Worm (Caenorhabditis elegans): Measurements from ENCODE around the gene ints-11.

The ints-11 gene

ce11 chrII:8128273-8129039 lies 14.8 kb downstream of the ints-11 start:
- peak; percentile 9 for TF ChIP-seq dao-5 (tag; optimal IDR thresholded peaks at IDR 0.05)
- TF ChIP-seq him-1 (tag; optimal IDR thresholded peaks at IDR 0.05) = peak; percentile 36
- no peak for TF ChIP-seq W03F9.2 (tag; optimal IDR thresholded peaks at IDR 0.05)

- no peak for TF ChIP-seq him-1 (tag; optimal IDR thresholded peaks at IDR 0.05)
- TF ChIP-seq W03F9.2 (tag; optimal IDR thresholded peaks at IDR 0.05) = no peak
- no peak for TF ChIP-seq dao-5 (tag; optimal IDR thresholded peaks at IDR 0.05)
Observed at ce11 chrII:8127794-8128193, 15.5 kb downstream of the ints-11 start.

- TF ChIP-seq him-1 (tag; optimal IDR thresholded peaks at IDR 0.05) = no peak
- TF ChIP-seq dao-5 (tag; optimal IDR thresholded peaks at IDR 0.05) = no peak
- no peak for TF ChIP-seq W03F9.2 (tag; optimal IDR thresholded peaks at IDR 0.05)
Observed at ce11 chrII:8127290-8127689, 16.0 kb downstream of the ints-11 start.

DNA sequence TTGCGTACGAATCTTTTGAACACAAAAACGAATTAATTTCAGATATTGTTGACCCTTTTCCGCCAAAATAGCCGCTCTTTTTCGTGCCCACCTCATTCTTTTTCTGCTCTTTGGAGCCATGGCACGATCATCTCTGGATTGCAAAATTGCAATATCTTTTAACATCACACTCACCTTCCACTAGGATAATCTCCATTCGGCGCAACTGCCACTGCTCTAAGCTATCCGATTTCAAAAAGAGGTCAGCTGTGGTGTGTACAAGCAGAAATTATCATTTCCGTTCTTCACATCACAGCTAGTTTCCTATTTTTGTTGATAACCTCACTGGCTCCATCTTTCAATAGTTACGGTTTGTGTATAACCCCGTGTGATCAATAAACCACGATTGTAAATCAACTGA lies 16.7 kb downstream of the ints-11 start:
- TF ChIP-seq dao-5 (tag; optimal IDR thresholded peaks at IDR 0.05) (no peak), him-1 (tag; optimal IDR thresholded peaks at IDR 0.05) (no peak), W03F9.2 (tag; optimal IDR thresholded peaks at IDR 0.05) (no peak)

- TF ChIP-seq W03F9.2 (tag; optimal IDR thresholded peaks at IDR 0.05) (peak; percentile 49), dao-5 (tag; optimal IDR thresholded peaks at IDR 0.05) (no peak), him-1 (tag; optimal IDR thresholded peaks at IDR 0.05) (no peak)
Observed at ce11 chrII:8126132-8126531, 17.1 kb downstream of the ints-11 start.

DNA sequence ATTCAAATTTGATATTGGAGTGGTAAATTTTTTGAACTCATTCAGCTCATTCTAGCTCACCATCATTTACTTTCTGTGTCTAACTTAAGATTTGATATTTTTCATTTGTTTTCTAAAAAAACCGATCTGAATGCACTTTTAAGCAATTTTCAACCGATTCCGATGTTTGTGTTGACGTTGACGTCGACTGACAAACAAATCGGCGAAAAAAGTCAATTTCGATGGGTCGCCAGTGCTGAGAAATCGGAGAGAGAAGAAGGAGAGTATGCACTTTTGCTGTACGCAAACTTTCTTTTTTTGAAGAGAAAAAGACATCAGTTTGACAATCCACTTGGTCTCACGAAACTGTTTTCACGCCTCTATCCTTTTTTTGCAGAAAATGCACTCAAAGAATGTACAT lies 17.8 kb downstream of the ints-11 start:
- TF ChIP-seq dao-5 (tag; optimal IDR thresholded peaks at IDR 0.05) (no peak), him-1 (tag; optimal IDR thresholded peaks at IDR 0.05) (no peak), W03F9.2 (tag; optimal IDR thresholded peaks at IDR 0.05) (no peak)

DNA sequence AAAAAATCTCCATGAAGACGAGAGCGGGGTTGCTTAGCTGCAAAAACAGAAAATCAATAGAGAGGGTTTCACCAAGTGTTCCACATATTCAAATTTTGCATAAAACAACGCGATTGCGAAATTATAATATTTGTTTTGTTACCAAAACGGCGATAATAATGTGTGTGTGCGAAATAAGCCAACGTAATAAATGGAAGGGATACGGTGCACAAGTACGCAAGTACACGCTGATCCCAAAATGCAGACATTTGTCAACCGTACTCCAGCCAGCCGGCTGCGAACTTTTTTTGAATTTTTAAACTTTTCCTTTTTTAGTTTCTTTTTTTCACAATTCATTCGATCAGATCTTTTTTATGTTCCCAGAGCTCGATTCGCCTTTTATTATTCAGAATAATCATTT lies 18.4 kb downstream of the ints-11 start, which contains the start of gene ire-1:
ire-1 (minus strand) TSS at position 44 of the 400 bp plus-strand sequence.
- TF ChIP-seq him-1 (tag; optimal IDR thresholded peaks at IDR 0.05) = no peak
- TF ChIP-seq W03F9.2 (tag; optimal IDR thresholded peaks at IDR 0.05) = peak; percentile 70

DNA sequence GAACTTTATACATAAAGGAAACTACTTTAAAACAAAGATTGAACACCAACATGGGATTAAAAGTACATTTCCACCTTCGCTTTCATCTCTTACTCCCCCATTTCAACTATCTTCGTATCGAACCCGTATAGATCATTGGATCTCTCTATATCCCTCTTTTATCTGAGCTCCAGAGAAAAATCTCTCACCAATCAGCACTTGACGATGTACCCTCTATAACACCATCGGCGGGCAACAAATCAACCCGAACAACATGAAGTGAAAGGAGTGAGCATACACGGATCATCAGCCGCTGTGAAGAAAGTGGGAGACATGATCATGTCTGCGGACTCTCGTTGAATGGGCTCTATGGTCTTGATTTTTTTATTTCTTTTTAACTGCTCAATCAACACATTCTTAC lies 25.9 kb downstream of the ints-11 start:
- TF ChIP-seq him-1 (tag; optimal IDR thresholded peaks at IDR 0.05) (no peak), W03F9.2 (tag; optimal IDR thresholded peaks at IDR 0.05) (no peak), dao-5 (tag; optimal IDR thresholded peaks at IDR 0.05) (no peak)

DNA sequence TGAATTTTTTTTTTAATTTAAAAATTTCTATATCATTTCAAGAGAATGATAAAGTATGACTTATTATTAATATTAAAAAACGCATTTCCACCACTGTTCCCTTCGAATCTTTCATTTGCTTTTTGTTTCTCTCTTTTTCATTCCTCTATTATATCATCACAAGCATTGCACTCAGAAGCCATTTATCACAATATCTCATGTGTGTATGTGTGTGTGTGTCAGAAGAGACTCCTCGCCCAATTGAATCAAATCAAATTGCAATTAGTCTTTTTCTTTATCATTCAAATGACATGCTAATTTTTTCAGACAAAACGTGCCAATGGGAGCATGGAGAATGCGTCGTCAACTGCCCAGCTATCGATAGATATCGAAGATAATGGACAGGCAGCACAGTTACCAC lies 27.1 kb downstream of the ints-11 start, which contains the start of gene unc-105:
unc-105 (plus strand) TSS at position 301 of the 400 bp plus-strand sequence.
- TF ChIP-seq him-1 (tag; optimal IDR thresholded peaks at IDR 0.05) (no peak), W03F9.2 (tag; optimal IDR thresholded peaks at IDR 0.05) (no peak), dao-5 (tag; optimal IDR thresholded peaks at IDR 0.05) (no peak)

ce11 chrII:8112063-8112462 lies 31.2 kb downstream of the ints-11 start, which contains the start of gene lron-4:
TSS of gene lron-4 (minus strand) at chrII:8112163.
- TF ChIP-seq dao-5 (tag; optimal IDR thresholded peaks at IDR 0.05) (no peak), him-1 (tag; optimal IDR thresholded peaks at IDR 0.05) (no peak), W03F9.2 (tag; optimal IDR thresholded peaks at IDR 0.05) (no peak)

- TF ChIP-seq him-1 (tag; optimal IDR thresholded peaks at IDR 0.05) (peak; percentile 19), dao-5 (tag; optimal IDR thresholded peaks at IDR 0.05) (peak; percentile 90), W03F9.2 (tag; optimal IDR thresholded peaks at IDR 0.05) (no peak)
Observed at ce11 chrII:8106921-8107695, 36.2 kb downstream of the ints-11 start, which contains the start of the genes chst-1 and C41C4.9. TSS of gene chst-1 (minus strand) at chrII:8106971. TSS of gene C41C4.9 (plus strand) at chrII:8107645.

DNA sequence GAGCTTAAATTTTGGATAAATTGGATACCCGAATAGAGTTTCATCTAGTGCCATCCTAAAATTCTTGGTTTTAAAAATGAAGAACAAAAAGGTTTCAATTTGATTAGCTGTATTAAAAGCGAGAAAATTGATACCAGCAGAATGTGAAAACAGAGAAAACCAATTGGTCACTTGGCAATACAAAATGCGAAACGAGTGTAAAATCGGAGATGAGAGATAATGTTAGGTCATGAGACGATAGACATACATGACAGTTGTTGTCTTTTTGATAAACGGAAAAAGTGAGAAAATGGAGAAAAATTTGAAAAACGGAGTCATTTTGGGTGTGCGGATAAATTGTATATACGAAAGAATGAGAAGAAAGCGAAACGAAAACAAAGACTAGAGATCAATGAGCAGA lies 38.3 kb downstream of the ints-11 start, which contains the start of gene sfxn-5:
sfxn-5 (minus strand) TSS at position 55 of the 400 bp plus-strand sequence.
- TF ChIP-seq dao-5 (tag; optimal IDR thresholded peaks at IDR 0.05) (no peak), W03F9.2 (tag; optimal IDR thresholded peaks at IDR 0.05) (no peak), him-1 (tag; optimal IDR thresholded peaks at IDR 0.05) (no peak)

DNA sequence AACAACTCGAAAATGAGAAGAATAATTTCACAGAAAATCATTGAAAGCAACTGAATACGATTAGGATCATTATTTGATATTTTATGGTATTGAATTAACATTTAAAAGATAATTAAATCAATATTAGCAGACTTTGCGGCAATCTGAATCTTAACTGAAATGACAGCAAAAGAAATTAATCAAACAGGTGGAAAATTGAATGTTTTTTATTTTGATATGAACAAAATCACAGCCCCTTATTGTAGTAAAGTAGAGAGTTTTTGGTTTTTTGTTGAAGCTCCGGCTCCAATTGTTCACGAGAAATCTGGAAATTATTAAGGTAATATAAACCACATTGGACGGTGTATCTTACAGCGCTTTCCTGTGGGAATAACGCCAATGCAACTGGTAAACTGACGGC lies 41.2 kb downstream of the ints-11 start, which contains the start of gene sre-2:
sre-2 (minus strand) TSS at position 101 of the 400 bp plus-strand sequence.
- no peak for TF ChIP-seq W03F9.2 (tag; optimal IDR thresholded peaks at IDR 0.05)
- no peak for TF ChIP-seq dao-5 (tag; optimal IDR thresholded peaks at IDR 0.05)
- TF ChIP-seq him-1 (tag; optimal IDR thresholded peaks at IDR 0.05) = no peak
